Worm (Caenorhabditis elegans) whole organism, L3 larva: Measurements from ENCODE around the gene kin-4.

ENCODE experiments used
- R02D3.7 ChIP-seq: fragments of 150-350 bp; optimal IDR thresholded peaks from 2 replicates; lab custom pipeline; 2014; ENCODE audit warnings: missing biosample characterization, missing genetic modification characterization
- ZK546.5 ChIP-seq: sonication (generic microtip); optimal IDR thresholded peaks from 2 replicates; lab custom pipeline; 2017; ENCODE audit warnings: missing biosample characterization, missing genetic modification characterization
- aly-2 ChIP-seq: fragments of 150-350 bp; optimal IDR thresholded peaks from 2 replicates; lab custom pipeline; 2014; ENCODE audit warnings: missing biosample characterization, missing genetic modification characterization
- ama-1 ChIP-seq: fragments of 150-350 bp; optimal IDR thresholded peaks from 2 replicates; lab custom pipeline; 2018
- ceh-16 ChIP-seq: sonication (generic microtip); optimal IDR thresholded peaks from 2 replicates; lab custom pipeline; 2017; ENCODE audit warnings: missing biosample characterization, missing genetic modification characterization
- ceh-28 ChIP-seq: fragments of 150-350 bp; optimal IDR thresholded peaks from 2 replicates; lab custom pipeline; 2014; ENCODE audit warnings: missing biosample characterization, missing genetic modification reagents, missing genetic modification characterization
- ceh-82 ChIP-seq: fragments of 150-350 bp; optimal IDR thresholded peaks from 2 replicates; lab custom pipeline; 2014; ENCODE audit warnings: missing biosample characterization, missing genetic modification characterization
- ceh-9 ChIP-seq: sonication (generic microtip); optimal IDR thresholded peaks from 2 replicates; lab custom pipeline; 2018; ENCODE audit warnings: missing biosample characterization, missing genetic modification characterization
- egl-27 ChIP-seq: sonication (generic microtip); optimal IDR thresholded peaks from 4 replicates; lab custom pipeline; 2017; ENCODE audit warnings: missing biosample characterization, missing genetic modification reagents, missing genetic modification characterization
- egl-5 ChIP-seq: fragments of 150-350 bp; optimal IDR thresholded peaks from 2 replicates; lab custom pipeline; 2017; ENCODE audit warnings: missing biosample characterization, missing genetic modification reagents, missing genetic modification characterization, inconsistent platforms
- elt-1 ChIP-seq: fragments of 150-350 bp; optimal IDR thresholded peaks from 2 replicates; lab custom pipeline; 2014; ENCODE audit warnings: missing biosample characterization, missing genetic modification characterization
- elt-2 ChIP-seq: sonication (generic microtip); optimal IDR thresholded peaks from 2 replicates; lab custom pipeline; 2016; ENCODE audit warnings: missing genetic modification reagents, mild to moderate bottlenecking, missing genetic modification characterization, missing compliant biosample characterization
- elt-3 ChIP-seq, 3 experiments: fragments of 150-350 bp in 1 of 3; sonication (generic microtip) in 2 of 3; optimal IDR thresholded peaks; 2 replicates in 2 of 3; 4 replicates in 1 of 3; lab custom pipeline; 2014 to 2017; ENCODE audit warnings: missing biosample characterization in 3 of 3, missing genetic modification characterization in 3 of 3
- fkh-10 ChIP-seq: sonication (generic microtip); optimal IDR thresholded peaks from 2 replicates; lab custom pipeline; 2017; ENCODE audit warnings: missing biosample characterization, missing genetic modification reagents, missing genetic modification characterization
- fkh-2 ChIP-seq: fragments of 150-350 bp; optimal IDR thresholded peaks from 2 replicates; lab custom pipeline; 2014; ENCODE audit warnings: missing biosample characterization, missing genetic modification reagents, missing genetic modification characterization
- fos-1 ChIP-seq: fragments of 150-350 bp; optimal IDR thresholded peaks from 2 replicates; lab custom pipeline; 2014; ENCODE audit warnings: missing biosample characterization, missing genetic modification characterization
- hmg-11 ChIP-seq: sonication (generic microtip); optimal IDR thresholded peaks from 2 replicates; lab custom pipeline; 2016; ENCODE audit warnings: missing genetic modification characterization, missing compliant biosample characterization
- jun-1 ChIP-seq: fragments of 150-350 bp; optimal IDR thresholded peaks from 2 replicates; lab custom pipeline; 2014; ENCODE audit warnings: missing biosample characterization, missing genetic modification reagents, missing genetic modification characterization
- lin-39 ChIP-seq: fragments of 150-350 bp; optimal IDR thresholded peaks from 2 replicates; lab custom pipeline; 2018; ENCODE audit warnings: missing biosample characterization, missing genetic modification reagents, missing genetic modification characterization
- lsy-12 ChIP-seq: sonication (generic microtip); optimal IDR thresholded peaks from 2 replicates; lab custom pipeline; 2016; ENCODE audit warnings: mild to moderate bottlenecking, missing genetic modification characterization, missing compliant biosample characterization
- mdl-1 ChIP-seq: fragments of 150-350 bp; optimal IDR thresholded peaks from 2 replicates; lab custom pipeline; 2014; ENCODE audit warnings: missing biosample characterization, missing genetic modification characterization
- mml-1 ChIP-seq: fragments of 150-350 bp; sonication (generic microtip); optimal IDR thresholded peaks from 3 replicates; lab custom pipeline; 2014; ENCODE audit warnings: missing biosample characterization, missing genetic modification characterization
- nfya-1 ChIP-seq: sonication (generic microtip); optimal IDR thresholded peaks from 2 replicates; lab custom pipeline; 2017; ENCODE audit warnings: missing genetic modification characterization, mild to moderate bottlenecking, missing compliant biosample characterization, antibody characterized with exemption, moderate library complexity; ENCODE audit not compliant: insufficient read depth
- nhr-11 ChIP-seq: fragments of 150-350 bp; optimal IDR thresholded peaks from 2 replicates; lab custom pipeline; 2014; ENCODE audit warnings: missing biosample characterization, missing genetic modification characterization
- nhr-12 ChIP-seq: fragments of 150-350 bp; optimal IDR thresholded peaks from 2 replicates; lab custom pipeline; 2014; ENCODE audit warnings: missing biosample characterization, missing genetic modification characterization
- nhr-23 ChIP-seq: fragments of 150-350 bp; optimal IDR thresholded peaks from 2 replicates; lab custom pipeline; 2014; ENCODE audit warnings: missing biosample characterization, missing genetic modification reagents, missing genetic modification characterization
- nhr-237 ChIP-seq: fragments of 150-350 bp; optimal IDR thresholded peaks from 2 replicates; lab custom pipeline; 2014; ENCODE audit warnings: missing biosample characterization, missing genetic modification characterization
- nhr-25 ChIP-seq: sonication (generic microtip); optimal IDR thresholded peaks from 2 replicates; lab custom pipeline; 2017; ENCODE audit warnings: missing biosample characterization, missing genetic modification characterization
- nhr-28 ChIP-seq: fragments of 150-350 bp; optimal IDR thresholded peaks from 2 replicates; lab custom pipeline; 2014; ENCODE audit warnings: missing biosample characterization, missing genetic modification characterization
- nhr-43 ChIP-seq: sonication (generic microtip); optimal IDR thresholded peaks from 2 replicates; lab custom pipeline; 2016; ENCODE audit warnings: mild to moderate bottlenecking, missing genetic modification characterization, missing compliant biosample characterization; ENCODE audit not compliant: poor library complexity, severe bottlenecking
- nhr-67 ChIP-seq: fragments of 150-350 bp; optimal IDR thresholded peaks from 2 replicates; lab custom pipeline; 2014; ENCODE audit warnings: missing biosample characterization, missing genetic modification characterization
- nhr-76 ChIP-seq: fragments of 150-350 bp; sonication (generic microtip); optimal IDR thresholded peaks from 5 replicates; lab custom pipeline; 2014; ENCODE audit warnings: missing biosample characterization, missing genetic modification characterization
- nhr-77 ChIP-seq: fragments of 150-350 bp; optimal IDR thresholded peaks from 2 replicates; lab custom pipeline; 2014; ENCODE audit warnings: missing biosample characterization, missing genetic modification characterization
- pha-4 ChIP-seq: fragments of 150-350 bp; optimal IDR thresholded peaks from 2 replicates; lab custom pipeline; 2014; ENCODE audit warnings: missing biosample characterization, missing genetic modification reagents, missing genetic modification characterization
- pqm-1 ChIP-seq: fragments of 150-350 bp; optimal IDR thresholded peaks from 2 replicates; lab custom pipeline; 2017; ENCODE audit warnings: missing biosample characterization, missing genetic modification characterization, inconsistent platforms
- skn-1 ChIP-seq: fragments of 150-350 bp; optimal IDR thresholded peaks from 2 replicates; lab custom pipeline; 2014; ENCODE audit warnings: missing biosample characterization, missing genetic modification characterization
- snpc-4 ChIP-seq: fragments of 150-350 bp; optimal IDR thresholded peaks from 2 replicates; lab custom pipeline; 2014; ENCODE audit warnings: missing biosample characterization, missing genetic modification characterization
- tbx-2 ChIP-seq: sonication (generic microtip); optimal IDR thresholded peaks from 2 replicates; lab custom pipeline; 2016; ENCODE audit warnings: mild to moderate bottlenecking, missing genetic modification characterization, missing compliant biosample characterization
- unc-39 ChIP-seq: sonication (generic microtip); optimal IDR thresholded peaks from 4 replicates; lab custom pipeline; 2017; ENCODE audit warnings: missing biosample characterization, missing genetic modification characterization
- unc-62 ChIP-seq: fragments of 150-350 bp; sonication (generic microtip); optimal IDR thresholded peaks from 4 replicates; lab custom pipeline; 2014; ENCODE audit warnings: missing biosample characterization, missing genetic modification reagents, missing genetic modification characterization
- zag-1 ChIP-seq: fragments of 150-350 bp; optimal IDR thresholded peaks from 2 replicates; lab custom pipeline; 2014; ENCODE audit warnings: missing biosample characterization, missing genetic modification characterization
- ztf-11 ChIP-seq: fragments of 150-350 bp; optimal IDR thresholded peaks from 2 replicates; lab custom pipeline; 2014; ENCODE audit warnings: missing biosample characterization, missing genetic modification characterization
- ztf-4 ChIP-seq: fragments of 150-350 bp; optimal IDR thresholded peaks from 2 replicates; lab custom pipeline; 2014; ENCODE audit warnings: missing biosample characterization, missing genetic modification characterization

The kin-4 gene

DNA sequence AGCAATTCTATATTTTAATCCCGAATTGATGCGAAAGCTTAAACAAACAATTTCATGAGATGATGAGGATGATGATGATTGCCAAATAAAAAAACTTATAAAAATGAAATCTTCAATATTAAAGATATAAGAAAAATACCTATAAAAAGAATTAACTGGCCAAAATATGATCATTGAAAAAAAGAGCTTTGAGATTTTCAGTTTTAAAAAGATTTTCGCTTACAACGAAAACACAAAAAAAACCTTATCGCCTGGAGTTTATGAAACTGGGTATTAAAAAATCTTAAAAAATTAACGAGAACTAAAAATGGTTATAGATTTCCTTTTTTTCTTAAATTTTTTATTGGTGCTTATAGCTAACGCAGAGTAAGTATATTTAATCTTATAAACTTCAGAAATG, 41.9 kb downstream of the kin-4 start, which contains the start of gene C10C6.7:
Gene C10C6.7 (minus strand): TSS at position 101 of the 400 bp plus-strand sequence.
- TF ChIP-seq ceh-16 (tag; lab: Kevin White, UChicago) (no peak), egl-5 (tag; lab: Kevin White, UChicago) (no peak), pha-4 (tag; lab: Kevin White, UChicago) (no peak), ztf-4 (tag; lab: Kevin White, UChicago) (no peak), zag-1 (no peak), nhr-76 (tag; lab: Kevin White, UChicago) (no peak), fos-1 (tag; lab: Kevin White, UChicago) (no peak), nhr-67 (tag; lab: Kevin White, UChicago) (no peak), elt-3 (tag; optimal IDR thresholded peaks at IDR 0.05; lab: Kevin White, UChicago) (no peak)

DNA sequence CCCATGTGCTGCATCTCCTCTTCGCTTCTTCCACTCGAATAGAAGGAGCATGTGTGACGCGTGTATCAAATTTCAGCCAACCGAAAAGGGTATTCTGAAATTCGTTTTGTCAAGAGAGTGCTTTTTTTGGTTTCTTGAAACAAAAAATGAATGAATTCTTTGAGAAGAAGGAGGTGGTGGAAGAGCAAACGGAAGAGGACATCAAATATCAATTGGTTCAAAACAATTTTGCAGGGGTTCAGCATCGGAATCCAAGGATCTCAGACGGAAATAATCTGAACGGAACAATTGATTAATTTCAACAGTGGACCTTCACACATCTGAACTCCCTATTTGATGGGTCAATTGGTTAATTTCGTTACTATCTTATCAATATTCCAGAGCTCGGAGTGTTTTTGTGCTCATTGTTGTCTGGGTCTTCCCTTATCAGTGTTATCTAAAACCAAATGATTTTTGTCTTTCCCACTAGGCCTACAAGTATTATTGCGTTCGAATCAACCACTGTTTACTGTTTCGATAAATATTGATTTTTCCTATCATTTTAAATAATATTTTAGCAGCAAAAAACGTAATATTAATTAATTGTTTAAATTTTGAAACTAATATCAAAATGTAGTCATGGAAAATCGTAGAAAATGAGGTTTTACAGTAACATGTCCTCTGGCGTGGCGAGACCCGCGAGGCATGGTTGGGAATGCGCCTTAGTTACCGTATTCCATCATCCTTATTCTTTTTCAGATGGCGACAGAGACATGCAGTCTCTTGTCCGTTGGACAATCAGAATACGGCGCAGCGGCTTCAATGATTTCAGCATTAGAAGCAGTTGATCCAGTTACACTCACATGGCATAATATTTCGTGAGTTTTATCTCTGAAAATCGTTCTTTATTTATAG, 44.4 kb downstream of the kin-4 start, which contains the start of the genes C10C6.13 and wht-2:
Gene C10C6.13 (minus strand): TSS at position 51 of the 894 bp plus-strand sequence.
Gene wht-2 (plus strand): TSS at position 739 of the 894 bp plus-strand sequence.
- TF ChIP-seq elt-1 (tag; lab: Kevin White, UChicago), result no peak
- TF ChIP-seq nhr-76 (tag; lab: Kevin White, UChicago), result no peak
- TF ChIP-seq unc-62 (GFP tag; lab: Kevin White, UChicago), result no peak
- no peak for TF ChIP-seq nhr-25 (tag; lab: Kevin White, UChicago)
- TF ChIP-seq elt-2, result peak; percentile 82
- TF ChIP-seq nhr-23, result no peak
- TF ChIP-seq nhr-43 (tag; lab: Kevin White, UChicago), result no peak
- TF ChIP-seq skn-1 (tag; lab: Kevin White, UChicago), result no peak
- TF ChIP-seq aly-2 (tag; lab: Kevin White, UChicago), result no peak
- no peak for TF ChIP-seq lsy-12 (tag; lab: Kevin White, UChicago)
- no peak for TF ChIP-seq nhr-67 (tag; lab: Kevin White, UChicago)
- TF ChIP-seq pqm-1, result peak; percentile 62
- TF ChIP-seq R02D3.7 (tag; lab: Kevin White, UChicago), result no peak
- TF ChIP-seq mml-1 (tag; lab: Kevin White, UChicago), result no peak
- TF ChIP-seq unc-39 (tag; lab: Kevin White, UChicago), result no peak
- TF ChIP-seq nfya-1 (tag; lab: Kevin White, UChicago), result no peak
- no peak for TF ChIP-seq nhr-12
- no peak for TF ChIP-seq ztf-11 (tag; lab: Kevin White, UChicago)
- TF ChIP-seq zag-1, result no peak
- TF ChIP-seq hmg-11, result no peak
- no peak for TF ChIP-seq snpc-4 (tag; lab: Kevin White, UChicago)
- TF ChIP-seq pha-4 (tag; lab: Kevin White, UChicago), result peak; percentile 19
- no peak for TF ChIP-seq ceh-28 (tag; lab: Kevin White, UChicago)

- TF ChIP-seq pqm-1, result no peak
- TF ChIP-seq nhr-25 (tag; lab: Kevin White, UChicago), result no peak
Observed at ce11 chrIV:11472023-11472422, 46.5 kb downstream of the kin-4 start.

DNA sequence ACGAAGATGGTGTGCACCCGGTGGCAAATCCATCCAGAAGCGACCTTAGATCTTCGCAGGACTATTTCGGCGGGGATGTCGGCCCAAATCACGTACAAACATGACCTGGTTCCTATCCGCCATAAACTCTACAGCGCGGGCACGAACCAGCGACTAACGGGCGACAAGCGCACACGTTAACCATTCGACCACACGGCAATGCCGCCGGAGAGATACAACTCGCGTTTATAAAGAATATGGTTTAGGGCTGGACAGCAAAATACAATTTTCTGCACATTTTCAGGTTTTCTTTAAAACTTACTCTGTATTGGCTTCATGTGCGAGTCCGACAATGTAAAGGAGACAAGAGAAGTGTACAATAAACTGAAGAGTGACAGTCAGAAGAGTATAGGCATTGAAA, 48.5 kb downstream of the kin-4 start:
- no peak for TF ChIP-seq jun-1
- peak; percentile 69 for TF ChIP-seq elt-2
- peak; percentile 34 for TF ChIP-seq skn-1 (tag; lab: Kevin White, UChicago)
- no peak for TF ChIP-seq fkh-10 (GFP tag; lab: Kevin White, UChicago)
- TF ChIP-seq mdl-1 (tag; lab: Kevin White, UChicago), result no peak
- TF ChIP-seq ceh-16 (tag; lab: Kevin White, UChicago), result no peak
- TF ChIP-seq tbx-2 (tag; lab: Kevin White, UChicago), result peak; percentile 71
- TF ChIP-seq lin-39 (tag; lab: Kevin White, UChicago), result peak; percentile 84
- TF ChIP-seq ZK546.5 (tag; lab: Kevin White, UChicago), result no peak
- TF ChIP-seq ceh-28 (tag; lab: Kevin White, UChicago), result peak; percentile 8
- no peak for TF ChIP-seq nhr-12
- peak; percentile 80 for TF ChIP-seq pha-4 (tag; lab: Kevin White, UChicago)
- no peak for TF ChIP-seq fkh-2 (tag; lab: Kevin White, UChicago)
- no peak for TF ChIP-seq nhr-11 (tag; lab: Kevin White, UChicago)
- TF ChIP-seq ama-1 (lab: Kevin White, UChicago), result peak; percentile 87
- TF ChIP-seq fos-1 (tag; lab: Kevin White, UChicago), result peak; percentile 35
- peak; percentile 10 for TF ChIP-seq egl-5 (tag; lab: Kevin White, UChicago)
- no peak for TF ChIP-seq unc-62 (GFP tag; lab: Kevin White, UChicago)
- no peak for TF ChIP-seq nhr-67 (tag; lab: Kevin White, UChicago)
- TF ChIP-seq ztf-4 (tag; lab: Kevin White, UChicago), result no peak
- TF ChIP-seq nhr-25 (tag; lab: Kevin White, UChicago), result no peak
- peak; percentile 2 for TF ChIP-seq R02D3.7 (tag; lab: Kevin White, UChicago)
- peak; percentile 80 for TF ChIP-seq lsy-12 (tag; lab: Kevin White, UChicago)
- TF ChIP-seq nhr-43 (tag; lab: Kevin White, UChicago), result peak; percentile 77
- TF ChIP-seq nhr-77 (tag; lab: Kevin White, UChicago), result no peak
- TF ChIP-seq nhr-237 (tag; lab: Kevin White, UChicago), result no peak
- TF ChIP-seq ceh-82 (tag; lab: Kevin White, UChicago), result peak; percentile 44
- TF ChIP-seq egl-27, result no peak
- TF ChIP-seq elt-1 (tag; lab: Kevin White, UChicago), result peak; percentile 3
- TF ChIP-seq zag-1, result no peak
- no peak for TF ChIP-seq nhr-28 (tag; lab: Kevin White, UChicago)
- no peak for TF ChIP-seq ceh-9 (tag; lab: Kevin White, UChicago)
